Fruit fly (Drosophila melanogaster) whole organism, embryonic: Measurements from ENCODE around the gene Nak.
A peak's percentile ranks its signal among the peaks of the same experiment; 100 is the strongest.

Experiments used
- CG1024 ChIP-seq: fragments of 200-800 bp; sonication (Bioruptor generic); IDR thresholded peaks from 2 replicates; pipeline ENCODE4 v1.3.6; 2022; ENCODE audit warnings: missing biosample characterization, missing genetic modification characterization
- CG10267 ChIP-seq: fragments of 200-800 bp; sonication (Bioruptor generic); optimal IDR thresholded peaks from 2 replicates; lab custom pipeline; 2018; ENCODE audit warnings: missing biosample characterization, mild to moderate bottlenecking, missing genetic modification characterization, moderate library complexity
- CG11085 ChIP-seq: fragments of 200-800 bp; sonication (Bioruptor generic); IDR thresholded peaks from 2 replicates; pipeline ENCODE4 v1.3.6; 2022; ENCODE audit warnings: missing biosample characterization, missing genetic modification characterization
- CG11398 ChIP-seq: fragments of 200-800 bp; sonication (Bioruptor generic); optimal IDR thresholded peaks from 2 replicates; lab custom pipeline; 2016; ENCODE audit warnings: missing biosample characterization, missing genetic modification characterization
- CG11560 ChIP-seq: fragments of 200-800 bp; sonication (Bioruptor generic); IDR thresholded peaks from 3 replicates; pipeline ENCODE4 v1.3.6; 2022; ENCODE audit warnings: missing biosample characterization, missing genetic modification characterization
- CG11696 ChIP-seq: fragments of 200-800 bp; sonication (Bioruptor generic); IDR thresholded peaks from 2 replicates; pipeline ENCODE4 v1.3.6; 2022; ENCODE audit warnings: missing biosample characterization, missing genetic modification characterization
- CG14441 ChIP-seq: fragments of 200-800 bp; sonication (Bioruptor generic); IDR thresholded peaks from 2 replicates; pipeline ENCODE4 v1.3.6; 2022; ENCODE audit warnings: missing biosample characterization, missing genetic modification characterization
- CG14667 ChIP-seq: fragments of 200-800 bp; sonication (Bioruptor generic); IDR thresholded peaks from 2 replicates; pipeline ENCODE4 v1.3.6; 2022; ENCODE audit warnings: missing biosample characterization, missing genetic modification characterization
- CG15601 ChIP-seq: fragments of 200-800 bp; sonication (Bioruptor generic); optimal IDR thresholded peaks from 3 replicates; lab custom pipeline; 2019; ENCODE audit warnings: missing biosample characterization, mild to moderate bottlenecking, missing genetic modification characterization, moderate library complexity
- CG1603 ChIP-seq: fragments of 200-800 bp; sonication (Bioruptor generic); optimal IDR thresholded peaks from 2 replicates; lab custom pipeline; 2019; ENCODE audit warnings: missing biosample characterization, mild to moderate bottlenecking, missing genetic modification characterization, moderate library complexity
- CG16813 ChIP-seq: fragments of 200-800 bp; sonication (Bioruptor generic); IDR thresholded peaks from 3 replicates; pipeline ENCODE4 v1.3.6; 2022; ENCODE audit warnings: missing biosample characterization, missing genetic modification characterization; ENCODE audit not compliant: partially characterized antibody
- CG17385 ChIP-seq: fragments of 200-800 bp; sonication (Bioruptor generic); optimal IDR thresholded peaks from 3 replicates; lab custom pipeline; 2018; ENCODE audit warnings: missing biosample characterization, mild to moderate bottlenecking, missing genetic modification characterization
- CG2875 ChIP-seq: fragments of 200-800 bp; sonication (Bioruptor generic); optimal IDR thresholded peaks from 2 replicates; lab custom pipeline; 2017; ENCODE audit warnings: missing biosample characterization, mild to moderate bottlenecking, missing genetic modification characterization, missing genetic modification reagents
- CG30403 ChIP-seq: fragments of 200-800 bp; sonication (Bioruptor generic); optimal IDR thresholded peaks from 3 replicates; lab custom pipeline; 2016; ENCODE audit warnings: missing biosample characterization, missing genetic modification characterization
- CG31365 ChIP-seq: fragments of 200-800 bp; sonication (Bioruptor generic); optimal IDR thresholded peaks from 2 replicates; lab custom pipeline; 2018; ENCODE audit warnings: missing biosample characterization, mild to moderate bottlenecking, missing genetic modification characterization
- CG3407 ChIP-seq: fragments of 200-800 bp; sonication (Bioruptor generic); optimal IDR thresholded peaks from 2 replicates; lab custom pipeline; 2018; ENCODE audit warnings: missing biosample characterization, mild to moderate bottlenecking, missing genetic modification characterization
- CG4404 ChIP-seq: fragments of 200-800 bp; sonication (Bioruptor generic); IDR thresholded peaks from 2 replicates; pipeline ENCODE4 v1.3.6; 2022; ENCODE audit warnings: missing biosample characterization, missing genetic modification characterization
- CG4617 ChIP-seq: fragments of 200-800 bp; sonication (Bioruptor generic); optimal IDR thresholded peaks from 3 replicates; lab custom pipeline; 2016; ENCODE audit warnings: missing biosample characterization, missing genetic modification characterization, borderline replicate concordance
- CG6683 ChIP-seq: fragments of 200-800 bp; sonication (Bioruptor generic); optimal IDR thresholded peaks from 2 replicates; lab custom pipeline; 2017; ENCODE audit warnings: missing biosample characterization, mild to moderate bottlenecking, missing genetic modification characterization, missing genetic modification reagents
- CG6765 ChIP-seq: fragments of 200-800 bp; sonication (Bioruptor generic); optimal IDR thresholded peaks from 3 replicates; lab custom pipeline; 2017; ENCODE audit warnings: missing biosample characterization, mild to moderate bottlenecking, missing genetic modification characterization
- CG7357 ChIP-seq: fragments of 200-800 bp; sonication (Bioruptor generic); IDR thresholded peaks from 3 replicates; pipeline ENCODE4 v1.3.6; 2022; ENCODE audit warnings: missing biosample characterization, missing genetic modification characterization
- CG7928 ChIP-seq: fragments of 200-800 bp; sonication (Bioruptor generic); optimal IDR thresholded peaks from 2 replicates; lab custom pipeline; 2017; ENCODE audit warnings: missing biosample characterization, mild to moderate bottlenecking, missing genetic modification characterization
- CG8281 ChIP-seq: fragments of 200-800 bp; sonication (Bioruptor generic); optimal IDR thresholded peaks from 2 replicates; lab custom pipeline; 2018; ENCODE audit warnings: missing biosample characterization, mild to moderate bottlenecking, missing genetic modification characterization, moderate library complexity
- Deaf1 ChIP-seq: fragments of 200-800 bp; optimal IDR thresholded peaks from 3 replicates; lab custom pipeline; 2019; ENCODE audit warnings: missing biosample characterization, mild to moderate bottlenecking, missing genetic modification characterization, moderate library complexity
- Drgx ChIP-seq: fragments of 200-800 bp; sonication (Bioruptor generic); IDR thresholded peaks from 2 replicates; pipeline ENCODE4 v1.3.6; 2022; ENCODE audit warnings: missing biosample characterization, missing genetic modification characterization
- Kr ChIP-seq: fragments of 200-800 bp; sonication (Bioruptor generic); optimal IDR thresholded peaks from 2 replicates; lab custom pipeline; 2017; ENCODE audit warnings: missing biosample characterization, mild to moderate bottlenecking, missing genetic modification characterization
- Med ChIP-seq: fragments of 200-800 bp; sonication (Bioruptor generic); peaks from one replicate; lab custom pipeline; 2016; ENCODE audit warnings: missing biosample characterization, missing genetic modification characterization, mild to moderate bottlenecking, inconsistent platforms, moderate library complexity
- Mrtf ChIP-seq: fragments of 200-800 bp; sonication (Bioruptor generic); IDR thresholded peaks from 3 replicates; pipeline ENCODE4 v1.3.6; 2022; ENCODE audit warnings: missing biosample characterization, missing genetic modification characterization
- Sox102F ChIP-seq: fragments of 200-800 bp; sonication (Bioruptor generic); optimal IDR thresholded peaks from 2 replicates; lab custom pipeline; 2018; ENCODE audit warnings: missing biosample characterization, mild to moderate bottlenecking, missing genetic modification characterization, moderate library complexity
- Sry-β ChIP-seq: fragments of 200-800 bp; sonication (Bioruptor generic); optimal IDR thresholded peaks from 2 replicates; lab custom pipeline; 2018; ENCODE audit warnings: missing biosample characterization, mild to moderate bottlenecking, missing genetic modification characterization, moderate library complexity
- Usf ChIP-seq: fragments of 200-800 bp; sonication (Bioruptor generic); optimal IDR thresholded peaks from 2 replicates; lab custom pipeline; 2017; ENCODE audit warnings: missing genotype, missing biosample characterization, missing genetic modification characterization
- bbx ChIP-seq: fragments of 200-800 bp; sonication (Bioruptor generic); IDR thresholded peaks from 2 replicates; pipeline ENCODE4 v1.3.6; 2022; ENCODE audit warnings: missing biosample characterization, missing genetic modification characterization; ENCODE audit not compliant: partially characterized antibody
- cad ChIP-seq: fragments of >200 bp; optimal IDR thresholded peaks from 2 replicates; lab custom pipeline; 2017; ENCODE audit warnings: missing biosample characterization, missing genetic modification characterization
- en ChIP-seq: fragments of 200-800 bp; sonication (Bioruptor generic); optimal IDR thresholded peaks from 2 replicates; lab custom pipeline; 2016; ENCODE audit warnings: missing biosample characterization, missing genetic modification characterization
- fd96Cb ChIP-seq: fragments of 200-800 bp; sonication (Bioruptor generic); optimal IDR thresholded peaks from 2 replicates; lab custom pipeline; 2018; ENCODE audit warnings: missing biosample characterization, mild to moderate bottlenecking, missing genetic modification characterization, moderate library complexity
- gcm2 ChIP-seq: fragments of 200-800 bp; sonication (Bioruptor generic); optimal IDR thresholded peaks from 2 replicates; lab custom pipeline; 2016; ENCODE audit warnings: missing biosample characterization, missing genetic modification characterization
- hb ChIP-seq: fragments of 200-800 bp; sonication (Bioruptor generic); IDR thresholded peaks from 3 replicates; pipeline ENCODE4 v1.3.6; 2022; ENCODE audit warnings: missing biosample characterization, missing genetic modification characterization; ENCODE audit not compliant: partially characterized antibody
- lbe ChIP-seq: fragments of 200-800 bp; sonication (Bioruptor generic); optimal IDR thresholded peaks from 2 replicates; lab custom pipeline; 2016; ENCODE audit warnings: missing biosample characterization, mild to moderate bottlenecking, missing genetic modification characterization
- mam ChIP-seq: fragments of 200-800 bp; sonication (Bioruptor generic); optimal IDR thresholded peaks from 3 replicates; lab custom pipeline; 2016; ENCODE audit warnings: missing biosample characterization, missing genetic modification characterization
- onecut ChIP-seq: fragments of 200-800 bp; sonication (Bioruptor generic); IDR thresholded peaks from 2 replicates; pipeline ENCODE4 v1.3.6; 2022; ENCODE audit warnings: missing biosample characterization, missing genetic modification characterization
- salm ChIP-seq: fragments of 200-800 bp; sonication (Bioruptor generic); optimal IDR thresholded peaks from 2 replicates; lab custom pipeline; 2018; ENCODE audit warnings: missing biosample characterization, mild to moderate bottlenecking, missing genetic modification characterization
- scrt ChIP-seq: fragments of 200-800 bp; sonication (Bioruptor generic); optimal IDR thresholded peaks from 2 replicates; lab custom pipeline; 2018; ENCODE audit warnings: missing biosample characterization, mild to moderate bottlenecking, missing genetic modification characterization, moderate library complexity
- sens ChIP-seq: fragments of 200-800 bp; sonication (Bioruptor generic); peaks from one replicate; lab custom pipeline; 2016; ENCODE audit warnings: missing biosample characterization, missing genetic modification characterization
- so ChIP-seq: fragments of 200-800 bp; sonication (Bioruptor generic); IDR thresholded peaks from 3 replicates; pipeline ENCODE4 v1.3.6; 2022; ENCODE audit warnings: missing biosample characterization, missing genetic modification characterization
- sob ChIP-seq: fragments of 200-800 bp; sonication (Bioruptor generic); IDR thresholded peaks from 2 replicates; pipeline ENCODE4 v1.3.6; 2022; ENCODE audit warnings: missing biosample characterization, missing genetic modification characterization
- tap ChIP-seq: fragments of 200-800 bp; optimal IDR thresholded peaks from 3 replicates; lab custom pipeline; 2019; ENCODE audit warnings: missing biosample characterization, mild to moderate bottlenecking, missing genetic modification characterization, moderate library complexity

Gene Nak

DNA sequence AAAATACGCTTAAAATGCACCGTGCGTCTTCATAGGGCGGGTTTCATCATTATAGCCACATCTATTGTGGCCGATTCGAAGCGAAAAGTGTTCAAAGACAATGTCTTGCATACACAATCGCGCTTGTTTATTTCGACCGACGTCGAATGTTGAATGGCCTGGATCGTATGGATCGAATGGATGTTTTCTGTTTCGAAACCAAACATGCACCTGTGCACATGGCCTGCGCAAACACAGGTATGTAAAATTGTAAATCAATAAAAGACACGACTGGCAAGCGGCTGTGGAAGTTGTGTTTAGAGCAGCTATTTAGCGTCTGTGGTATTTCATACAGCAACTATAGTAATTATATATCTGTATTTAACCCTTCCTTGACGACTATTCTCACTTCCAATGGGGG lies 12.9 kb upstream of the Nak start (continued):
- TF ChIP-seq CG30403 (no peak), lbe (GFP tag; lab: Kevin White, UChicago) (peak; percentile 25), gcm2 (GFP tag; lab: Kevin White, UChicago) (no peak), CG11560 (tag; lab: Robert Waterston, UW) (no peak), CG16813 (GFP tag; lab: Robert Waterston, UW) (no peak), Kr (GFP tag; lab: Kevin White, UChicago) (peak; percentile 42), CG6765 (GFP tag; lab: Kevin White, UChicago) (no peak), hb (GFP tag; lab: Robert Waterston, UW) (no peak), CG10267 (tag; lab: Kevin White, UChicago) (no peak), en (GFP tag; lab: Kevin White, UChicago) (no peak), CG3407 (GFP tag; lab: Kevin White, UChicago) (no peak), CG14667 (GFP tag; lab: Robert Waterston, UW) (no peak), CG31365 (tag; lab: Kevin White, UChicago) (no peak), sob (GFP tag; lab: Robert Waterston, UW) (no peak), salm (peak; percentile 4), Mrtf (no peak), cad (GFP tag; lab: Kevin White, UChicago) (no peak), tap (peak; percentile 5), CG7357 (no peak), Deaf1 (no peak), Usf (GFP tag; lab: Kevin White, UChicago) (no peak), mam (GFP tag; lab: Kevin White, UChicago) (no peak), CG2875 (peak; percentile 3), CG6683 (GFP tag; lab: Kevin White, UChicago) (no peak), Sox102F (GFP tag; lab: Kevin White, UChicago) (peak; percentile 0), scrt (GFP tag; lab: Kevin White, UChicago) (no peak), bbx (no peak), CG15601 (peak; percentile 33), fd96Cb (tag; lab: Kevin White, UChicago) (no peak), CG11398 (GFP tag; lab: Kevin White, UChicago) (no peak), CG4404 (GFP tag; lab: Robert Waterston, UW) (no peak), sens (GFP tag; lab: Kevin White, UChicago) (peak; percentile 56), CG17385 (GFP tag; lab: Kevin White, UChicago) (peak; percentile 6), CG1024 (GFP tag; lab: Robert Waterston, UW) (0 out of 2 replicates have a peak, but pooled peaks have one; percentile 7), CG11085 (GFP tag; lab: Robert Waterston, UW) (no peak), so (GFP tag; lab: Robert Waterston, UW) (no peak), onecut (GFP tag; lab: Robert Waterston, UW) (peak; percentile 7; the same call in 1 of the 2 replicates), CG8281 (tag; lab: Kevin White, UChicago) (no peak), Sry-β (GFP tag; lab: Kevin White, UChicago) (peak; percentile 16)

DNA sequence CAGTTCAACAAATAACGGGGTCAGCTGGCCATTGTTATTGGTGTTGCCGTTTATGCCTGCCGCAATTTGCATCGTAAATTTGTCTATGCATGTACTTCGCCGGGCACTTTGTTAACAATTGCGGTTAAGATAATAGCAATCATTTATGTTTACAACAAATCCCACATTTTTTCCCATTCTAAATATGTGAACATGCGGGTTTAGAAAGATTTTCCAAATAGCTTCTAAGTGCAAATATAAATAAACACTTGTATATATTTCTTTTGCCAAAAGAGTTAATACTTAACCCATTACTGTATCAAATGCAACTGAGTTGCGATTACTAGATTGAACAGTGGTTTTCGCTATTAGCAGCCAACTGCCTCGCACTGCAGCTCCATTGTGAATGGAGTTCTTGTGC lies 12.4 kb upstream of the Nak start:
- TF ChIP-seq Med (GFP tag; lab: Kevin White, UChicago) (peak; percentile 34), CG4617 (GFP tag; lab: Kevin White, UChicago) (no peak), Drgx (GFP tag; lab: Robert Waterston, UW) (peak; percentile 65; the same call in 1 of the 2 replicates), CG7928 (GFP tag; lab: Kevin White, UChicago) (no peak), CG14441 (no peak), CG1603 (tag; lab: Kevin White, UChicago) (peak; percentile 12), CG11696 (GFP tag; lab: Robert Waterston, UW) (0 out of 2 replicates have a peak, but pooled peaks have one; percentile 13)
- TF ChIP-seq, all 482 proteins: peak for 4
